Worm (Caenorhabditis elegans) whole organism, early embryonic: Measurements from ENCODE around the gene Y57G7A.3.

Experiments used
- F13C5.2 ChIP-seq: sonication (generic microtip); optimal IDR thresholded peaks from 2 replicates; lab custom pipeline; 2017; ENCODE audit warnings: mild to moderate bottlenecking, missing genetic modification characterization, inconsistent platforms, missing compliant biosample characterization
- aly-1 ChIP-seq: sonication (generic microtip); optimal IDR thresholded peaks from 2 replicates; lab custom pipeline; 2016; ENCODE audit warnings: missing genetic modification characterization, missing compliant biosample characterization
- ama-1 ChIP-seq: fragments of 150-350 bp; optimal IDR thresholded peaks from 2 replicates; lab custom pipeline; 2014
- ceh-36 ChIP-seq: sonication (generic microtip); optimal IDR thresholded peaks from 2 replicates; lab custom pipeline; 2016; ENCODE audit warnings: missing genetic modification characterization, inconsistent platforms, missing compliant biosample characterization
- scrt-1 ChIP-seq: fragments of 200-800 bp; sonication (Bioruptor generic); IDR thresholded peaks from 2 replicates; pipeline ENCODE4 v1.3.6; 2022; ENCODE audit warnings: missing genetic modification characterization, missing compliant biosample characterization
- tra-4 ChIP-seq: sonication (generic microtip); optimal IDR thresholded peaks from 2 replicates; lab custom pipeline; 2017; ENCODE audit warnings: missing genetic modification characterization, missing compliant biosample characterization

- TF ChIP-seq aly-1 (tag; lab: Kevin White, UChicago), result no peak
- no peak for TF ChIP-seq ceh-36 (tag; lab: Kevin White, UChicago)
- TF ChIP-seq tra-4 (tag; lab: Kevin White, UChicago), result no peak
- TF ChIP-seq ama-1 (lab: Kevin White, UChicago), result no peak
- TF ChIP-seq F13C5.2 (tag; lab: Kevin White, UChicago), result no peak
- TF ChIP-seq scrt-1 (GFP tag; lab: Robert Waterston, UW), result no peak
Observed at ce11 chrII:1295776-1296175, 10.2 kb downstream of the Y57G7A.3 start, which contains the start of gene Y57G7A.2.
